Worm (Caenorhabditis elegans): ENCODE measurements around the gene F37A8.2.
A peak's percentile ranks its signal among the peaks of the same experiment; 100 is the strongest.

F37A8.2 gene

DNA sequence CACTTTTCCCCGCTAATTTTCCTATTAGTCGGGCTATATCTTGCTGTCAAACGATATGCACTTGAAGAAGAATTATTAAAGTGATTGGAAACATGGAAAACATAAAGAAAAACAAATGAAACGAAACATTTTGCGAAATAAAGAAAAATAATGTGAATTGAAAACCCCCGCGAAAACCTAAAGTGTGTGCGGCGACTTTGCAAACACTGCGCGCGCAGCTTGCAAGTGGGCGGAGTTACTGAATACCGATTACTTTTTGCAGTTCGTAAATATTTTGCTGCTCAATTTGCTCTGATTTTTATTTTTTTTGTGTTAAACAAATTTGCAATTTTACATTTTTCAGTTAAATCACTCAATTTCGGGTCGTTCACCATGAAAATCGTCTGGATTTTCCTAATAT is 14.7 kb downstream of the F37A8.2 start, which contains the start of gene ccdc-47:
ccdc-47 (plus strand) TSS at position 344 of the 400 bp plus-strand sequence.
- TF ChIP-seq nhr-102 (tag; optimal IDR thresholded peaks at IDR 0.05) (no peak), madf-9 (GFP tag; conservative IDR thresholded peaks at IDR 0.05) (no peak), ztf-7 (tag; optimal IDR thresholded peaks at IDR 0.05) (peak; percentile 44), daf-16 (GFP tag; optimal IDR thresholded peaks at IDR 0.05) (no peak), daf-16 (tag; optimal IDR thresholded peaks at IDR 0.05) (peak; percentile 47), ceh-62 (tag; optimal IDR thresholded peaks at IDR 0.05) (no peak), ctbp-1 (GFP tag; IDR thresholded peaks at IDR 0.05) (no peak), lin-38 (GFP tag; IDR thresholded peaks at IDR 0.05) (peak; percentile 61), ces-1 (GFP tag; optimal IDR thresholded peaks at IDR 0.05) (no peak), dve-1 (tag; optimal IDR thresholded peaks at IDR 0.05; ENCODE audit: insufficient read depth) (peak; percentile 59), gei-8 (GFP tag; optimal IDR thresholded peaks at IDR 0.05) (no peak), lin-15B (tag; optimal IDR thresholded peaks at IDR 0.05) (no peak), nhr-6 (tag; optimal IDR thresholded peaks at IDR 0.05) (peak; percentile 67), Y5F2A.4 (GFP tag; optimal IDR thresholded peaks at IDR 0.05) (no peak), tag-97 (GFP tag; IDR thresholded peaks at IDR 0.05) (no peak), dmd-8 (GFP tag; IDR thresholded peaks at IDR 0.05) (no peak), zfp-2 (tag; optimal IDR thresholded peaks at IDR 0.05) (no peak), ZK546.5 (tag; optimal IDR thresholded peaks at IDR 0.05) (no peak), zip-11 (GFP tag; IDR thresholded peaks at IDR 0.05) (no peak), zag-1 (tag; optimal IDR thresholded peaks at IDR 0.05) (no peak), fkh-10 (GFP tag; optimal IDR thresholded peaks at IDR 0.05) (no peak), egl-27 (tag; optimal IDR thresholded peaks at IDR 0.05) (no peak), ztf-11 (tag; optimal IDR thresholded peaks at IDR 0.05) (no peak), pqm-1 (tag; optimal IDR thresholded peaks at IDR 0.05) (no peak), egl-43 (GFP tag; IDR thresholded peaks at IDR 0.05) (0 out of 2 replicates have a peak, but pooled peaks have one; percentile 47), set-16 (GFP tag; IDR thresholded peaks at IDR 0.05) (no peak), F10B5.3 (tag; optimal IDR thresholded peaks at IDR 0.05) (no peak), nhr-10 (tag; optimal IDR thresholded peaks at IDR 0.05) (no peak), unc-39 (tag; optimal IDR thresholded peaks at IDR 0.05) (no peak), nhr-48 (tag; optimal IDR thresholded peaks at IDR 0.05) (no peak), aly-2 (tag; optimal IDR thresholded peaks at IDR 0.05) (no peak), zfp-3 (GFP tag; conservative IDR thresholded peaks at IDR 0.05) (no peak), spr-3 (GFP tag; optimal IDR thresholded peaks at IDR 0.05) (no peak), nhr-11 (tag; optimal IDR thresholded peaks at IDR 0.05) (no peak), snpc-4 (tag; optimal IDR thresholded peaks at IDR 0.05) (no peak), rbr-2 (tag; optimal IDR thresholded peaks at IDR 0.05) (peak; percentile 12), lin-29 (GFP tag; IDR thresholded peaks at IDR 0.05) (no peak), dmd-9 (GFP tag; IDR thresholded peaks at IDR 0.05) (no peak), tra-1 (GFP tag; IDR thresholded peaks at IDR 0.05) (no peak), Y105C5A.15 (GFP tag; IDR thresholded peaks at IDR 0.05) (no peak), sdz-12 (GFP tag; optimal IDR thresholded peaks at IDR 0.05) (no peak), dpl-1 (GFP tag; optimal IDR thresholded peaks at IDR 0.05) (peak; percentile 85), nhr-42 (GFP tag; IDR thresholded peaks at IDR 0.05) (0 out of 2 replicates have a peak, but pooled peaks have one; percentile 48), spr-1 (tag; optimal IDR thresholded peaks at IDR 0.05) (peak; percentile 34), saeg-2 (GFP tag; IDR thresholded peaks at IDR 0.05) (no peak), mdt-29 (GFP tag; IDR thresholded peaks at IDR 0.05) (no peak), ZK337.2 (GFP tag; IDR thresholded peaks at IDR 0.05) (no peak), aha-1 (tag) (peak; percentile 93), fos-1 (tag; optimal IDR thresholded peaks at IDR 0.05) (no peak), nhr-28 (tag; optimal IDR thresholded peaks at IDR 0.05) (peak; percentile 10), daf-12 (tag; optimal IDR thresholded peaks at IDR 0.05) (no peak), Y75B8A.6 (GFP tag; IDR thresholded peaks at IDR 0.05) (no peak), madf-5 (GFP tag; IDR thresholded peaks at IDR 0.05) (no peak), daf-8 (GFP tag; IDR thresholded peaks at IDR 0.05) (no peak)

All from whole organism, L4 larva.